Worm (Caenorhabditis elegans) whole organism, L2 larva: ENCODE data around the gene rsd-3.

Experiments used
- C34F6.9 ChIP-seq: fragments of 150-350 bp; optimal IDR thresholded peaks from 2 replicates; lab custom pipeline; 2014; ENCODE audit warnings: missing biosample characterization, missing genetic modification characterization
- F13H6.1 ChIP-seq: sonication (generic microtip); optimal IDR thresholded peaks from 2 replicates; lab custom pipeline; 2016; ENCODE audit warnings: missing genetic modification characterization, missing compliant biosample characterization
- R02D3.7 ChIP-seq: fragments of 150-350 bp; optimal IDR thresholded peaks from 2 replicates; lab custom pipeline; 2014; ENCODE audit warnings: missing biosample characterization, missing genetic modification characterization
- Y55F3AM.14 ChIP-seq: fragments of 200-800 bp; sonication (Bioruptor generic); optimal IDR thresholded peaks from 2 replicates; lab custom pipeline; 2018; ENCODE audit warnings: mild to moderate bottlenecking, missing genetic modification characterization, missing compliant biosample characterization
- ZK546.5 ChIP-seq: sonication (generic microtip); optimal IDR thresholded peaks from 2 replicates; lab custom pipeline; 2017; ENCODE audit warnings: missing biosample characterization, missing genetic modification characterization
- alr-1 ChIP-seq: fragments of 150-350 bp; optimal IDR thresholded peaks from 2 replicates; lab custom pipeline; 2014; ENCODE audit warnings: missing biosample characterization, missing genetic modification characterization
- ama-1 ChIP-seq: fragments of 150-350 bp; optimal IDR thresholded peaks from 2 replicates; lab custom pipeline; 2018; ENCODE audit warnings: inconsistent platforms
- blmp-1 ChIP-seq: sonication (generic microtip); optimal IDR thresholded peaks from 2 replicates; lab custom pipeline; 2017; ENCODE audit warnings: missing genetic modification characterization, mild to moderate bottlenecking, missing compliant biosample characterization, antibody characterized with exemption, moderate library complexity; ENCODE audit not compliant: insufficient read depth
- ceh-16 ChIP-seq: fragments of 150-350 bp; optimal IDR thresholded peaks from 2 replicates; lab custom pipeline; 2014; ENCODE audit warnings: missing biosample characterization, missing genetic modification characterization
- ceh-82 ChIP-seq: fragments of 150-350 bp; optimal IDR thresholded peaks from 2 replicates; lab custom pipeline; 2014; ENCODE audit warnings: missing biosample characterization, missing genetic modification characterization
- crh-2 ChIP-seq: sonication (generic microtip); optimal IDR thresholded peaks from 2 replicates; lab custom pipeline; 2017; ENCODE audit warnings: missing biosample characterization, missing genetic modification characterization
- dmd-4 ChIP-seq: sonication (generic microtip); optimal IDR thresholded peaks from 2 replicates; lab custom pipeline; 2017; ENCODE audit warnings: missing biosample characterization, missing genetic modification characterization
- elt-1 ChIP-seq: fragments of 150-350 bp; optimal IDR thresholded peaks from 2 replicates; lab custom pipeline; 2014; ENCODE audit warnings: missing biosample characterization, missing genetic modification characterization
- elt-3 ChIP-seq: sonication (generic microtip); optimal IDR thresholded peaks from 2 replicates; lab custom pipeline; 2017; ENCODE audit warnings: missing biosample characterization, missing genetic modification characterization
- fos-1 ChIP-seq: fragments of 150-350 bp; optimal IDR thresholded peaks from 2 replicates; lab custom pipeline; 2014; ENCODE audit warnings: missing biosample characterization, missing genetic modification characterization
- lin-11 ChIP-seq: fragments of 150-350 bp; sonication (generic microtip); optimal IDR thresholded peaks from 2 replicates; lab custom pipeline; 2014; ENCODE audit warnings: missing biosample characterization, missing genetic modification characterization, inconsistent platforms, mixed read lengths
- lin-13 ChIP-seq: fragments of 150-350 bp; optimal IDR thresholded peaks from 2 replicates; lab custom pipeline; 2014; ENCODE audit warnings: missing biosample characterization, missing genetic modification reagents, missing genetic modification characterization
- lin-39 ChIP-seq: fragments of 150-350 bp; optimal IDR thresholded peaks from 2 replicates; lab custom pipeline; 2014; ENCODE audit warnings: missing biosample characterization, missing genetic modification reagents, missing genetic modification characterization
- lsy-2 ChIP-seq, 2 experiments: fragments of 150-350 bp in 1 of 2; sonication (generic microtip) in 1 of 2; optimal IDR thresholded peaks; 2 replicates each; lab custom pipeline; 2014 to 2017; ENCODE audit warnings: missing biosample characterization in 2 of 2, missing genetic modification characterization in 2 of 2
- mab-5 ChIP-seq: fragments of 150-350 bp; optimal IDR thresholded peaks from 2 replicates; lab custom pipeline; 2014; ENCODE audit warnings: missing biosample characterization, missing genetic modification characterization
- nhr-12 ChIP-seq: fragments of 150-350 bp; optimal IDR thresholded peaks from 2 replicates; lab custom pipeline; 2014; ENCODE audit warnings: missing biosample characterization, missing genetic modification characterization
- nhr-129 ChIP-seq: fragments of 150-350 bp; optimal IDR thresholded peaks from 2 replicates; lab custom pipeline; 2014; ENCODE audit warnings: missing biosample characterization, missing genetic modification characterization
- nhr-21 ChIP-seq: fragments of 150-350 bp; optimal IDR thresholded peaks from 2 replicates; lab custom pipeline; 2014; ENCODE audit warnings: missing biosample characterization, missing genetic modification characterization
- nhr-23 ChIP-seq: fragments of 150-350 bp; optimal IDR thresholded peaks from 2 replicates; lab custom pipeline; 2014; ENCODE audit warnings: missing biosample characterization, missing genetic modification reagents, missing genetic modification characterization
- nhr-237 ChIP-seq: fragments of 150-350 bp; optimal IDR thresholded peaks from 2 replicates; lab custom pipeline; 2014; ENCODE audit warnings: missing biosample characterization, missing genetic modification characterization
- nhr-6 ChIP-seq: fragments of 150-350 bp; optimal IDR thresholded peaks from 2 replicates; lab custom pipeline; 2014; ENCODE audit warnings: missing biosample characterization, missing genetic modification characterization
- nhr-77 ChIP-seq: fragments of 150-350 bp; optimal IDR thresholded peaks from 2 replicates; lab custom pipeline; 2014; ENCODE audit warnings: missing biosample characterization, missing genetic modification characterization
- peb-1 ChIP-seq: fragments of 150-350 bp; optimal IDR thresholded peaks from 2 replicates; lab custom pipeline; 2014; ENCODE audit warnings: missing biosample characterization, missing genetic modification characterization
- sem-4 ChIP-seq: fragments of 150-350 bp; optimal IDR thresholded peaks from 2 replicates; lab custom pipeline; 2014; ENCODE audit warnings: missing biosample characterization, missing genetic modification reagents, missing genetic modification characterization
- sma-3 ChIP-seq: sonication (generic microtip); optimal IDR thresholded peaks from 2 replicates; lab custom pipeline; 2016; ENCODE audit warnings: missing genetic modification reagents, missing genetic modification characterization, missing compliant biosample characterization
- sma-9 ChIP-seq, 2 experiments: fragments of 150-350 bp in 1 of 2; sonication (generic microtip) in 1 of 2; optimal IDR thresholded peaks; 2 replicates each; lab custom pipeline; 2014 to 2016; ENCODE audit warnings: missing genetic modification characterization in 2 of 2, mild to moderate bottlenecking in 1 of 2, missing biosample characterization in 1 of 2, missing compliant biosample characterization in 1 of 2, missing genetic modification reagents in 1 of 2, moderate library complexity in 1 of 2
- snpc-4 ChIP-seq: fragments of 150-350 bp; optimal IDR thresholded peaks from 2 replicates; lab custom pipeline; 2014; ENCODE audit warnings: missing biosample characterization, missing genetic modification characterization
- unc-55 ChIP-seq: fragments of 150-350 bp; sonication (generic microtip); optimal IDR thresholded peaks from 3 replicates; lab custom pipeline; 2014; ENCODE audit warnings: missing biosample characterization, missing genetic modification reagents, missing genetic modification characterization
- unc-62 ChIP-seq: fragments of 150-350 bp; optimal IDR thresholded peaks from 2 replicates; lab custom pipeline; 2014; ENCODE audit warnings: missing biosample characterization, missing genetic modification reagents, missing genetic modification characterization
- zag-1 ChIP-seq: fragments of 150-350 bp; optimal IDR thresholded peaks from 2 replicates; lab custom pipeline; 2014; ENCODE audit warnings: missing biosample characterization, missing genetic modification characterization
- ztf-1 ChIP-seq: fragments of 200-800 bp; sonication (Bioruptor generic); conservative IDR thresholded peaks from 2 replicates; pipeline ENCODE4 v1.3.6; 2022; ENCODE audit warnings: missing genetic modification characterization, missing compliant biosample characterization
- ztf-11 ChIP-seq: sonication (generic microtip); optimal IDR thresholded peaks from 2 replicates; lab custom pipeline; 2017; ENCODE audit warnings: missing biosample characterization, missing genetic modification characterization
- ztf-4 ChIP-seq: fragments of 150-350 bp; optimal IDR thresholded peaks from 2 replicates; lab custom pipeline; 2014; ENCODE audit warnings: missing biosample characterization, missing genetic modification characterization

Gene rsd-3

DNA sequence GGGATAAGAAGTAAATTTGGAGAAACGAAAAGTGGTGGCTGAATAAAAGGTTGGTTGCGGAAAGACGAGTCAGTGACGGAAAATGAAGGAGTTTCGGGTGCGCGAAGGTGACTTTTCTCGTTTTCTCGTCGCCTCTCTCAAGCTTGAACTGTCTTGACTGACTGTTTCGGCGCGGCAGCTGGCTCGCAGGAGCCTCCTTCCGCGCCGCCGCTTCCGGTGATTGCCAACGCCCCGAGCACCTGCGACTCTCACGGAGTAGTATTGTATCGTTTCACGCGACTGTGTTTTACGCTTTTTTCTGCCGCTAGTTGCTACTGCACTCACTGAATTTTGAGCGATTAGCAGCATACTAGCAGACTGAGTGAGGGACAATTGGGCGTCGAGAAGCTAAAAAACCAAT, 16.4 kb downstream of the rsd-3 start, which contains the start of gene C34E11.2:
C34E11.2 (minus strand) TSS at position 84 of the 400 bp plus-strand sequence.
- TF ChIP-seq sma-3: no peak
- no peak for TF ChIP-seq dmd-4
- TF ChIP-seq peb-1 (tag; lab: Kevin White, UChicago): no peak
- no peak for TF ChIP-seq C34F6.9 (tag; lab: Kevin White, UChicago)
- TF ChIP-seq ceh-82 (tag; lab: Kevin White, UChicago): no peak
- TF ChIP-seq crh-2 (tag; lab: Kevin White, UChicago): no peak
- TF ChIP-seq ama-1 (lab: Kevin White, UChicago): no peak
- no peak for TF ChIP-seq F13H6.1 (tag; lab: Kevin White, UChicago)
- TF ChIP-seq nhr-21 (tag; lab: Kevin White, UChicago): no peak
- no peak for TF ChIP-seq nhr-237
- no peak for TF ChIP-seq nhr-12 (tag; lab: Kevin White, UChicago)
- TF ChIP-seq sem-4 (tag; lab: Kevin White, UChicago): no peak
- TF ChIP-seq fos-1 (tag; lab: Kevin White, UChicago): no peak
- TF ChIP-seq snpc-4 (tag; lab: Kevin White, UChicago): no peak

ce11 chrX:11816825-11817224, 18.5 kb downstream of the rsd-3 start:
- TF ChIP-seq elt-1 (tag; lab: Kevin White, UChicago) (no peak), ceh-82 (tag; lab: Kevin White, UChicago) (no peak), peb-1 (tag; lab: Kevin White, UChicago) (no peak), lin-11 (no peak), nhr-23 (no peak), mab-5 (tag; lab: Kevin White, UChicago) (no peak), nhr-129 (tag; lab: Kevin White, UChicago) (no peak), R02D3.7 (tag; lab: Kevin White, UChicago) (no peak), alr-1 (no peak), unc-55 (GFP tag; lab: Kevin White, UChicago) (no peak), blmp-1 (tag; lab: Kevin White, UChicago) (no peak), lin-39 (tag; lab: Kevin White, UChicago) (no peak), nhr-21 (tag; lab: Kevin White, UChicago) (no peak), zag-1 (tag; lab: Kevin White, UChicago) (no peak), ztf-11 (tag; lab: Kevin White, UChicago) (no peak), lsy-2 (tag; optimal IDR thresholded peaks at IDR 0.05; lab: Kevin White, UChicago) (no peak), ama-1 (lab: Kevin White, UChicago) (no peak)

ce11 chrX:11818711-11819110, 20.4 kb downstream of the rsd-3 start:
- TF ChIP-seq ZK546.5 (tag; lab: Kevin White, UChicago) (no peak), sma-9 (GFP tag; optimal IDR thresholded peaks at IDR 0.05; lab: Kevin White, UChicago) (no peak), sma-9 (tag; optimal IDR thresholded peaks at IDR 0.05; lab: Kevin White, UChicago) (no peak), crh-2 (tag; lab: Kevin White, UChicago) (no peak), ama-1 (lab: Kevin White, UChicago) (no peak), nhr-6 (tag; lab: Kevin White, UChicago) (no peak), C34F6.9 (tag; lab: Kevin White, UChicago) (peak; percentile 28), ztf-4 (no peak), fos-1 (tag; lab: Kevin White, UChicago) (no peak), zag-1 (tag; lab: Kevin White, UChicago) (no peak), nhr-77 (tag; lab: Kevin White, UChicago) (no peak), lsy-2 (tag; optimal IDR thresholded peaks at IDR 0.05; lab: Kevin White, UChicago) (no peak), elt-3 (tag; lab: Kevin White, UChicago) (no peak), ceh-16 (tag; lab: Kevin White, UChicago) (no peak), unc-55 (GFP tag; lab: Kevin White, UChicago) (no peak), ztf-1 (GFP tag; lab: Robert Waterston, UW) (no peak), alr-1 (no peak), elt-1 (tag; lab: Kevin White, UChicago) (no peak), lin-13 (GFP tag; lab: Kevin White, UChicago) (no peak), F13H6.1 (tag; lab: Kevin White, UChicago) (peak; percentile 76), nhr-237 (no peak), Y55F3AM.14 (no peak), nhr-129 (tag; lab: Kevin White, UChicago) (peak; percentile 47), unc-62 (GFP tag; lab: Kevin White, UChicago) (no peak)
